Worm (Caenorhabditis elegans) whole organism, early embryonic: ENCODE measurements around the gene H12I13.1.
A peak's percentile ranks its signal among the peaks of the same experiment; 100 is the strongest.

ENCODE experiments used
- B0310.2 ChIP-seq: sonication (generic microtip); optimal IDR thresholded peaks from 2 replicates; lab custom pipeline; 2016; ENCODE audit warnings: mild to moderate bottlenecking, missing genetic modification characterization, missing compliant biosample characterization
- F13C5.2 ChIP-seq: sonication (generic microtip); optimal IDR thresholded peaks from 2 replicates; lab custom pipeline; 2017; ENCODE audit warnings: mild to moderate bottlenecking, missing genetic modification characterization, inconsistent platforms, missing compliant biosample characterization
- aly-1 ChIP-seq: sonication (generic microtip); optimal IDR thresholded peaks from 2 replicates; lab custom pipeline; 2016; ENCODE audit warnings: missing genetic modification characterization, missing compliant biosample characterization
- ama-1 ChIP-seq: fragments of 150-350 bp; optimal IDR thresholded peaks from 2 replicates; lab custom pipeline; 2014
- ceh-13 ChIP-seq: fragments of 200-800 bp; sonication (Bioruptor generic); optimal IDR thresholded peaks from 2 replicates; lab custom pipeline; 2018; ENCODE audit warnings: mild to moderate bottlenecking, missing genetic modification characterization, missing compliant biosample characterization
- ceh-36 ChIP-seq: sonication (generic microtip); optimal IDR thresholded peaks from 2 replicates; lab custom pipeline; 2016; ENCODE audit warnings: missing genetic modification characterization, inconsistent platforms, missing compliant biosample characterization
- ets-7 ChIP-seq: sonication (generic microtip); optimal IDR thresholded peaks from 2 replicates; lab custom pipeline; 2016; ENCODE audit warnings: missing genotype, missing genetic modification characterization, missing compliant biosample characterization
- flt-1 ChIP-seq: fragments of 200-800 bp; sonication (Bioruptor generic); IDR thresholded peaks from 2 replicates; pipeline ENCODE4 v1.3.6; 2022; ENCODE audit warnings: missing genetic modification characterization, missing compliant biosample characterization
- hmbx-1 ChIP-seq: sonication (generic microtip); optimal IDR thresholded peaks from 2 replicates; lab custom pipeline; 2016; ENCODE audit warnings: mild to moderate bottlenecking, missing genetic modification characterization, missing compliant biosample characterization
- hmg-4 ChIP-seq: fragments of 200-800 bp; sonication (Bioruptor generic); optimal IDR thresholded peaks from 2 replicates; lab custom pipeline; 2018; ENCODE audit warnings: mild to moderate bottlenecking, missing genetic modification characterization, missing compliant biosample characterization
- hnd-1 ChIP-seq: sonication (generic microtip); optimal IDR thresholded peaks from 2 replicates; lab custom pipeline; 2016; ENCODE audit warnings: missing genetic modification characterization, missing compliant biosample characterization
- pes-1 ChIP-seq: fragments of 200-800 bp; sonication (Bioruptor generic); IDR thresholded peaks from 2 replicates; pipeline ENCODE4 v1.3.6; 2022; ENCODE audit warnings: missing genetic modification reagents, missing genetic modification characterization, missing compliant biosample characterization
- scrt-1 ChIP-seq: fragments of 200-800 bp; sonication (Bioruptor generic); IDR thresholded peaks from 2 replicates; pipeline ENCODE4 v1.3.6; 2022; ENCODE audit warnings: missing genetic modification characterization, missing compliant biosample characterization
- sea-1 ChIP-seq: fragments of 200-800 bp; sonication (Bioruptor generic); conservative IDR thresholded peaks from 2 replicates; pipeline ENCODE4 v1.3.6; 2022; ENCODE audit warnings: missing genetic modification characterization, missing compliant biosample characterization
- tbx-11 ChIP-seq: fragments of 200-800 bp; sonication (Bioruptor generic); IDR thresholded peaks from 2 replicates; pipeline ENCODE4 v1.3.6; 2022; ENCODE audit warnings: missing genetic modification characterization, missing compliant biosample characterization
- tbx-37 ChIP-seq: fragments of 200-800 bp; sonication (Bioruptor generic); conservative IDR thresholded peaks from 2 replicates; pipeline ENCODE4 v1.3.6; 2022; ENCODE audit warnings: missing genetic modification reagents, missing genetic modification characterization, missing compliant biosample characterization
- tra-4 ChIP-seq: sonication (generic microtip); optimal IDR thresholded peaks from 2 replicates; lab custom pipeline; 2017; ENCODE audit warnings: missing genetic modification characterization, missing compliant biosample characterization

The H12I13.1 gene

DNA sequence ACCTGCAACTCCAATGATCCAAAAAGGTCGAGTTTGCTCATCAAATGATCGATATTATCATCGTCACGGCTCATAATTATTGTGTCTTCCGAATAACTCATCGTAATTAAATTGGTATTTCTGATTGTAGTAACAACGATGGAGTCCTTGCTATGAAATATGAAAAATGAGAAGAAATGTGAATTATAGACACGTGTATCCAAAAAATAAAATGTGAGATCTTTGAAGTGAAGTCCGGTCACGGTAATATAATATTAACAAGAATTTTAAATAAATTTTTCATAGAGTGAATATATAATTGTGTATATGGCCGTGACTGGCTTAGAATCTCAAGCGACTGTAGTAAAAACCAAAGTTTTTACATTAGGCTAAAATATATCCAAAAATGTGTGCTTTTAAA, at the start of gene H12I13.1:
Gene H12I13.1 (minus strand): TSS at position 101 of the 400 bp plus-strand sequence.
- no peak for TF ChIP-seq flt-1 (GFP tag; lab: Robert Waterston, UW)
- TF ChIP-seq hnd-1: no peak
- TF ChIP-seq ceh-13 (GFP tag; lab: Kevin White, UChicago): no peak
- TF ChIP-seq aly-1 (tag; lab: Kevin White, UChicago): no peak
- TF ChIP-seq pes-1 (GFP tag; lab: Robert Waterston, UW): no peak
- no peak for TF ChIP-seq tbx-37
- no peak for TF ChIP-seq tra-4 (tag; lab: Kevin White, UChicago)
- TF ChIP-seq ets-7: no peak
- no peak for TF ChIP-seq F13C5.2 (tag; lab: Kevin White, UChicago)
- TF ChIP-seq ama-1 (lab: Kevin White, UChicago): no peak
- no peak for TF ChIP-seq scrt-1 (GFP tag; lab: Robert Waterston, UW)

DNA sequence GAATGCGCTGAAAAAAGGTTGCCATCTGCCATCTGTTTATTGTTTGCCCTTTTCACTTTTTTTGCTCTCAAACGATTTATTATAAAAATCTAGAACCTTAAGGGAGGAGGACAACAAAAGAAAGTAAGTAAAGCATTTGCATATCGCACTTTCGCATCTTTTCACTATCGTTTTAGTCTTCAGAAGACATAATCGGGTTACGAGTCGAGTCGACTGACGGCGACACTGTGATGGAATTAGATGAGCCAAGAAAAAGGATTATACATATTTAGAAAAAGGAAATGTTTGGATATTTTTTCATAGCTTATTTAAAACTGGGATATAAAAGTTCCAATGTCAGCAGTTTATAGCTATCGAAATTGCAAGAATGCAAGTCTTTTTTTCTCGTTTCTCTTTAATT, 49.7 kb upstream of the H12I13.1 start:
- TF ChIP-seq sea-1 (no peak), hnd-1 (no peak), ceh-36 (tag; lab: Kevin White, UChicago) (no peak), hmbx-1 (tag; lab: Kevin White, UChicago) (no peak), ama-1 (lab: Kevin White, UChicago) (no peak), ceh-13 (GFP tag; lab: Kevin White, UChicago) (no peak), scrt-1 (GFP tag; lab: Robert Waterston, UW) (no peak), B0310.2 (tag; lab: Kevin White, UChicago) (no peak), aly-1 (tag; lab: Kevin White, UChicago) (no peak), pes-1 (GFP tag; lab: Robert Waterston, UW) (no peak), tbx-37 (no peak), flt-1 (GFP tag; lab: Robert Waterston, UW) (no peak), tra-4 (tag; lab: Kevin White, UChicago) (no peak), hmg-4 (GFP tag; lab: Kevin White, UChicago) (no peak), F13C5.2 (tag; lab: Kevin White, UChicago) (no peak)

DNA sequence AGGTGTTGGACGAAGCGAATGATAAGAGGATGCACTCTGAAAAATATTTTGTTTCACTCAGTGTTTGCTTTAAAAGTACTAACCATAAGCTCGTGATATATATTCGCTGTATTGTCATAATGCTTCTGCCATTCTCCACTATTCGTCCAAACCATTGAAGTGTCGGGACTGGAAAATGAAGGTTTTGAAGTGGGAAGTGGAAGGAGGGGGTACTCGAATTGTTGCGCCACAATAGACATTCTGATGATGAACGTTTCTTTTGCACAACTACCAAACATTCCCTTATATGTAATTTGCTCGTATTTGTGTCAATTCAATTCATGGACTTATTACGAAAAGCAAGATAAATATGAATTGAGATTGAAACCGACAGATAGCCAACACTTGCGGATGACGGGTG, 48.3 kb upstream of the H12I13.1 start:
- TF ChIP-seq tbx-11 (GFP tag; lab: Robert Waterston, UW) (no peak), ceh-13 (GFP tag; lab: Kevin White, UChicago) (no peak)

DNA sequence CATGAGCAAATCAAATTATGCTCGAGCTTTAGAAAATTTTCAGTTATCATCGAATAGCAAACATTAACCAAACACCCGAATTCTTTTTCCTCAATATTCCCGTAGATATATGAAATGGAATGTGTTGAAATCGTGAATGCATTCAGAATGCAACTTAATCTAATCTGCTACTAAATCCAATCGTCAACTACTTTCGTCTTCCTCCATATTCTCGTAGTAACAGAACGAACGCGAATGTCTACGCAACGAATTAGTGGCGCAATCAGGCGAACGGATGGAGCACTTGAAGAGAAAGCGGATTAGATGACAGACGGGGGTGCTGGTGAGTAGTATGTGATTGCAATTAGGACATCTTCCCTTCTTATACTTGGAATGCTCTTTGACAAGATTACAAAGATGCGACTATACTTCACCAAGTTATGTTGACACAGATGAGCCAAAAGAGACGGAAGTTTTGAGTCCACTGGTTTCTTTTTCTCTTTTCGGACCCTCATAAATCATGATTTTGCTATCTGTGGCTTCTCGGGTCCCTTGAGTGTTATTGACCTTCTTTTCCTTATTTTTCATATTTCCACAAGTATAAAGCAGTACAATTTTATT, 47.0 kb upstream of the H12I13.1 start:
- TF ChIP-seq scrt-1 (GFP tag; lab: Robert Waterston, UW) (no peak), ceh-36 (tag; lab: Kevin White, UChicago) (peak; percentile 41), ceh-13 (GFP tag; lab: Kevin White, UChicago) (no peak)

DNA sequence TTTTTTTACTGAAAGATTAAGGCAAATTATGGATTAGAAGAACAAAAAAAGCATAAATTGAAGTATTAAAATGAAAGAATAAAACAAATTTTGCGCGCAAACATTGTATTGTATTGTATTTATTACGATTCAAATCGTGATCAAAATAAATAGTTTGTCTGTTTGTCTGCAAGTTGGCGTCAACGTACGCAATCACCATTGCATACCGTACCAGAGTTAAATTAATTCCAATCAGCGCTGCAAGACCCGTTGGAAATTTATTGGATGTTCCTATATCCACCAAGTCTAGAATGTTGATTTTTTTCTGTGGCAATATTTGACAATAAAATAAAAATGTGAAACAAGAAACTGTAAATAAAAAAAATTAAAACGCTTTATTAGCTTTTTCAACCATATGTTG, 46.2 kb upstream of the H12I13.1 start, which contains the start of gene heri-1:
Gene heri-1 (minus strand): TSS at position 8 of the 400 bp plus-strand sequence.
- TF ChIP-seq tbx-11 (GFP tag; lab: Robert Waterston, UW) (no peak), flt-1 (GFP tag; lab: Robert Waterston, UW) (no peak), hnd-1 (no peak), F13C5.2 (tag; lab: Kevin White, UChicago) (no peak), scrt-1 (GFP tag; lab: Robert Waterston, UW) (no peak), ceh-13 (GFP tag; lab: Kevin White, UChicago) (no peak), tra-4 (tag; lab: Kevin White, UChicago) (no peak), ceh-36 (tag; lab: Kevin White, UChicago) (no peak), ets-7 (no peak), tbx-37 (no peak), sea-1 (no peak), pes-1 (GFP tag; lab: Robert Waterston, UW) (no peak)

DNA sequence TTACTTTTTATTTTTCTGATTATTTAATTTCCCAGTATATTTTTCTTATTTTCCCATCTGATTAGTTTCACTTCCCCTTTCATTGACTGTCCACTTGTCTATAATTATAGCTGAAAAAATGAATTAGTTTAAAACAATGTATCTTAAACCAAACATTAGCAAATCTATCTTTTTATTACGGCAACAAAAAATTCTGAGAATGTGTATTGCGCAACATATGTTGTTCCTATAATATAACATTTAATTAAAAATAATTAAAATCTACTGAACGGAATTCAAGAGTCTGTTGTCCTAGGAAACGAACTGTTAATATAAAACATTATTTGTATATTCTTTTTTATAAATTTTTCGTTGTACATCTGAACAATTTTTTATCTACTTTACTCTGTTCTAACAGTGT, 43.0 kb upstream of the H12I13.1 start:
- TF ChIP-seq scrt-1 (GFP tag; lab: Robert Waterston, UW) (no peak), flt-1 (GFP tag; lab: Robert Waterston, UW) (no peak), tbx-11 (GFP tag; lab: Robert Waterston, UW) (no peak), B0310.2 (tag; lab: Kevin White, UChicago) (no peak), sea-1 (no peak), ets-7 (no peak), hmbx-1 (tag; lab: Kevin White, UChicago) (no peak), tbx-37 (no peak), tra-4 (tag; lab: Kevin White, UChicago) (no peak), aly-1 (tag; lab: Kevin White, UChicago) (no peak), ama-1 (lab: Kevin White, UChicago) (no peak), hmg-4 (GFP tag; lab: Kevin White, UChicago) (no peak), ceh-13 (GFP tag; lab: Kevin White, UChicago) (no peak), pes-1 (GFP tag; lab: Robert Waterston, UW) (no peak), F13C5.2 (tag; lab: Kevin White, UChicago) (no peak), ceh-36 (tag; lab: Kevin White, UChicago) (no peak), hnd-1 (no peak)

DNA sequence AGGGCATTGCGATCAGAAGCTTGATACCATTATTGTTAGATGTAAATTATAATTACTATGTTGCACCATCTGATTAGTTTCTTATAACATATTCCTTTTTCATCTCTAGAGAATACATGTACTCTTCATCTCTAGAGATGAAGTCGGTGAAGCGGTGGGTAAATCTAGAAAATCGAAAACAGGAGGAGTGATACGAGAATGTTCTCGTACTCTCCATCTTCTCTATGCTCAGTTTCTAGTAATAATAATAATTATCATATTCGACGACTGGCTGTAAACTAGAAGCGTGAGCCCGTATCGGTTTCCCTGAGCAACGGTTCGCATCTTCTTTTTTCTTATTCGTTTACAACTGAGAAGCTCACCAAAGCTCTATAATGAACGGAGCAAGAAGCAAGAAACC, 40.8 kb upstream of the H12I13.1 start:
- TF ChIP-seq B0310.2 (tag; lab: Kevin White, UChicago) (no peak), tbx-37 (no peak), sea-1 (no peak), scrt-1 (GFP tag; lab: Robert Waterston, UW) (no peak), ceh-36 (tag; lab: Kevin White, UChicago) (no peak), hnd-1 (no peak), flt-1 (GFP tag; lab: Robert Waterston, UW) (no peak), tra-4 (tag; lab: Kevin White, UChicago) (no peak), ceh-13 (GFP tag; lab: Kevin White, UChicago) (no peak)

DNA sequence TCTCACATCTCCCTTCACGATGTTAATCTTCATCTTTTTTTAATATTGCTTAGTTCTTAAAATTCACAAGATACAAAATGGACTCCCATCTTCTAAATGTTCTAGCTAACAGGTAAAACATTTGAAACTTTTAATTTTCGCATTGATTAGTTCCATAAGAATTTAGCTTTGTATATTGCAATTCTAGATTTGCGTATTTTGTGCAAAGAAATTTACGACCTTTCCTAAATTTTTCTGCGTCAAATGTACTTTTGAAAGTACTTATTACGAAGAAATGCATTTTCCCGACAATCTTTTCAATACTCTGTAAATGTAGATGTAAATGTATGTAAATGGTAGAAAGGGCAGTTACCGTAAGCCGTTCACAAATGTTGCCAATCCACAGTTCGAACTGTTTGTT, 37.0 kb upstream of the H12I13.1 start:
- TF ChIP-seq hnd-1: no peak
- no peak for TF ChIP-seq scrt-1 (GFP tag; lab: Robert Waterston, UW)
- no peak for TF ChIP-seq hmbx-1 (tag; lab: Kevin White, UChicago)
- TF ChIP-seq aly-1 (tag; lab: Kevin White, UChicago): no peak
- TF ChIP-seq tra-4 (tag; lab: Kevin White, UChicago): no peak
- no peak for TF ChIP-seq flt-1 (GFP tag; lab: Robert Waterston, UW)
- no peak for TF ChIP-seq F13C5.2 (tag; lab: Kevin White, UChicago)
- TF ChIP-seq ama-1 (lab: Kevin White, UChicago): no peak
- TF ChIP-seq ceh-36 (tag; lab: Kevin White, UChicago): no peak
- no peak for TF ChIP-seq pes-1 (GFP tag; lab: Robert Waterston, UW)
- TF ChIP-seq tbx-37: no peak
- TF ChIP-seq tbx-11 (GFP tag; lab: Robert Waterston, UW): no peak
- TF ChIP-seq B0310.2 (tag; lab: Kevin White, UChicago): no peak
- TF ChIP-seq hmg-4 (GFP tag; lab: Kevin White, UChicago): no peak
- no peak for TF ChIP-seq sea-1
- TF ChIP-seq ceh-13 (GFP tag; lab: Kevin White, UChicago): no peak
- no peak for TF ChIP-seq ets-7
